Worm (Caenorhabditis elegans): ENCODE measurements around the gene Y57E12AL.2.

Gene Y57E12AL.2

ce11 chrV:7046005-7046404 is 11.9 kb upstream of the Y57E12AL.2 start, which contains the start of gene F20A1.2:
Gene F20A1.2 (plus strand): TSS chrV:7046305.
- TF ChIP-seq nhr-23 (tag; optimal IDR thresholded peaks at IDR 0.05) (no peak), fos-1 (tag; optimal IDR thresholded peaks at IDR 0.05) (no peak), egl-27 (tag; optimal IDR thresholded peaks at IDR 0.05) (no peak), mab-5 (tag; optimal IDR thresholded peaks at IDR 0.05) (no peak), ceh-82 (tag; optimal IDR thresholded peaks at IDR 0.05) (no peak), nhr-10 (tag; optimal IDR thresholded peaks at IDR 0.05) (no peak), aly-2 (tag; optimal IDR thresholded peaks at IDR 0.05) (no peak), sma-3 (GFP tag; optimal IDR thresholded peaks at IDR 0.05) (no peak), elt-3 (tag; optimal IDR thresholded peaks at IDR 0.05) (no peak), nhr-77 (tag; optimal IDR thresholded peaks at IDR 0.05) (no peak)

DNA sequence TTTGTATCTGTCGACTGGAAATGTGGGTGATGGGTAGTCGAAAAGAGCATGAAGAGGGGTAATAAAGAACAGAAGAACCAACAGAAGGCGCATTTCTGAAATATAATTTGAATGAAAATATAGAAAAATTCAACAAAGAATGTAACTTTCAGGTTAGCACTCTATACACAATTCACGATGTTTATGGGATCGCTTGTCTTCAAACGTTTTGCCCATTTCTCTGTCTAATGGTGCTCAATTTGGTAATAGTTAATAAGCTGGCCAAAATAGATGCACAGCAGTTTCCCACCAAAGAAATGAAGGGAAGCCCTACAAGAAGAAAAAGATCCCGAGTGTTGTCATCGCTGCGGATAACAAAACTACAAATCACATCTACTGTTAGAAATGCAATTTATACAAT is 10.4 kb upstream of the Y57E12AL.2 start, which contains the start of gene F20A1.8:
Gene F20A1.8, minus strand, starts transcription at position 101 of the 400 bp plus-strand sequence.
- TF ChIP-seq C34F6.9 (tag; optimal IDR thresholded peaks at IDR 0.05) (no peak), aly-2 (tag; optimal IDR thresholded peaks at IDR 0.05) (no peak), mbf-1 (tag; optimal IDR thresholded peaks at IDR 0.05) (no peak), ztf-11 (tag; optimal IDR thresholded peaks at IDR 0.05) (no peak), ztf-4 (tag; optimal IDR thresholded peaks at IDR 0.05) (no peak), nhr-11 (tag; optimal IDR thresholded peaks at IDR 0.05) (no peak), nhr-6 (tag; optimal IDR thresholded peaks at IDR 0.05) (no peak)

DNA sequence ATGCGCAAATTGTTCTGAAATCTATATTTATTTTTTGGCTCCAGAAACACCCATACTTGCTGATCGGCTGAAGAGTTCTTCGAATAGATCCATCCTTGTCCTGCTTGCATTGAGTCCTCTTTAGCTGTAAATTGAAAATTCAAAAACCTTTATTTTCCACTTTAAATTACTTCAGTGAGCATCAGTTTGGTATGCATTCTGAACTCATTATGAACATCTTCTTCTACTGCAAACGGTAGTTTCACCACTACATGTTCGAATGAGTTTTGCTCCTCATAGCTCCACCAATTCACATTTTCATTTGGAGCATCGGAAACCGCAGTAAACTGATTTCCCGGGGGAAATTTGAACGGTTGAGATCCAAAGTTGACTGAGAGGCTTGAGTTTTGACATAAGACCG is 7.7 kb upstream of the Y57E12AL.2 start:
- no peak for TF ChIP-seq unc-62 (GFP tag; optimal IDR thresholded peaks at IDR 0.05)
- TF ChIP-seq sem-4 (tag; optimal IDR thresholded peaks at IDR 0.05) = no peak
- no peak for TF ChIP-seq F13H6.1 (tag; optimal IDR thresholded peaks at IDR 0.05)
- no peak for TF ChIP-seq mdl-1 (tag; optimal IDR thresholded peaks at IDR 0.05)
- TF ChIP-seq mab-5 (tag; optimal IDR thresholded peaks at IDR 0.05) = no peak
- TF ChIP-seq fos-1 (tag; optimal IDR thresholded peaks at IDR 0.05) = no peak
- TF ChIP-seq crh-2 (tag; optimal IDR thresholded peaks at IDR 0.05) = no peak
- TF ChIP-seq nhr-12 (tag; optimal IDR thresholded peaks at IDR 0.05) = no peak
- TF ChIP-seq nhr-6 (tag; optimal IDR thresholded peaks at IDR 0.05) = no peak
- no peak for TF ChIP-seq nhr-77 (tag; optimal IDR thresholded peaks at IDR 0.05)
- TF ChIP-seq mbf-1 (tag; optimal IDR thresholded peaks at IDR 0.05) = no peak
- TF ChIP-seq snpc-4 (tag; optimal IDR thresholded peaks at IDR 0.05) = no peak
- TF ChIP-seq aly-2 (tag; optimal IDR thresholded peaks at IDR 0.05) = no peak
- TF ChIP-seq blmp-1 (tag; optimal IDR thresholded peaks at IDR 0.05; ENCODE audit: insufficient read depth) = no peak
- no peak for TF ChIP-seq R02D3.7 (tag; optimal IDR thresholded peaks at IDR 0.05)
- TF ChIP-seq lin-39 (tag; optimal IDR thresholded peaks at IDR 0.05) = no peak

ce11 chrV:7051133-7051765 is 6.6 kb upstream of the Y57E12AL.2 start, which contains the start of the genes tofu-2 and spig-1:
Gene tofu-2 (minus strand): TSS chrV:7051248.
Gene spig-1 (plus strand): TSS chrV:7051715.
- TF ChIP-seq Y55F3AM.14 (GFP tag; optimal IDR thresholded peaks at IDR 0.05) = no peak
- TF ChIP-seq fos-1 (tag; optimal IDR thresholded peaks at IDR 0.05) = no peak
- TF ChIP-seq elt-3 (tag; optimal IDR thresholded peaks at IDR 0.05) = no peak
- TF ChIP-seq sem-4 (tag; optimal IDR thresholded peaks at IDR 0.05) = no peak
- no peak for TF ChIP-seq nhr-77 (tag; optimal IDR thresholded peaks at IDR 0.05)
- TF ChIP-seq sma-9 (GFP tag; optimal IDR thresholded peaks at IDR 0.05) = no peak
- no peak for TF ChIP-seq sma-9 (tag; optimal IDR thresholded peaks at IDR 0.05)
- TF ChIP-seq mab-5 (tag; optimal IDR thresholded peaks at IDR 0.05) = no peak
- no peak for TF ChIP-seq skn-1 (tag; optimal IDR thresholded peaks at IDR 0.05)
- no peak for TF ChIP-seq alr-1 (tag; optimal IDR thresholded peaks at IDR 0.05)

DNA sequence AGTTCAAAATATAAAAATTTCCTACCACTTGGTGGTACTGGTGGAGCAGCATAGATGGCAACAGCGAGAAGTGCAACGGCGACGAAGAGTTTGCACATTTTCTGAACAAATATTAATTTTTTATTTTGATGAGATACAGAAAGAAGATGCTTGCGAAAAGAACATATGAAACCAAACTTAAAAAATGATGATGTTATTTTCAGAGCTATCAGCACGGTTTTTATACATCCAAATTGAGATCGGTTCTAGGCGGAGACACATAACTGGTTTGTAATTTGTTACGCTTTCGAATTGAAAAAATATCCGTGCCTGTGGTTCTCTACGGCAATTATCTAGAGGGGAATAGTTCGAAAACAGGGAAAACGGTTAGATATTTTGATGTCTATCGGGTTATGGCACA is 4.8 kb upstream of the Y57E12AL.2 start, which contains the start of gene txt-17:
Gene txt-17, minus strand, starts transcription at position 101 of the 400 bp plus-strand sequence.
- no peak for TF ChIP-seq elt-1 (tag; optimal IDR thresholded peaks at IDR 0.05)
- no peak for TF ChIP-seq nhr-11 (tag; optimal IDR thresholded peaks at IDR 0.05)
- TF ChIP-seq peb-1 (tag; optimal IDR thresholded peaks at IDR 0.05) = no peak
- no peak for TF ChIP-seq ama-1 (optimal IDR thresholded peaks at IDR 0.05)
- TF ChIP-seq ceh-16 (tag; optimal IDR thresholded peaks at IDR 0.05) = no peak
